Fruit fly (Drosophila melanogaster) whole organism, embryonic: ENCODE results near the gene CG3517.
A peak's percentile ranks its signal among the peaks of the same experiment; 100 is the strongest.

Experiments used
- Antp ChIP-seq: fragments of 200-800 bp; sonication (Bioruptor generic); optimal IDR thresholded peaks from 3 replicates; lab custom pipeline; 2016; ENCODE audit warnings: missing biosample characterization, missing genetic modification characterization
- Asciz ChIP-seq: fragments of 200-800 bp; sonication (Bioruptor generic); optimal IDR thresholded peaks from 2 replicates; lab custom pipeline; 2017; ENCODE audit warnings: missing biosample characterization, mild to moderate bottlenecking, missing genetic modification characterization, missing genetic modification reagents
- Awh ChIP-seq: fragments of 200-800 bp; sonication (Bioruptor generic); IDR thresholded peaks from 2 replicates; pipeline ENCODE4, ENCODE4 v1.3.6; 2022; ENCODE audit warnings: missing biosample characterization, missing genetic modification characterization
- Bteb2 ChIP-seq: fragments of 200-800 bp; sonication (Bioruptor generic); optimal IDR thresholded peaks from 2 replicates; lab custom pipeline; 2016; ENCODE audit warnings: missing biosample characterization, missing genetic modification characterization
- CG10147 ChIP-seq: fragments of 200-800 bp; sonication (Bioruptor generic); optimal IDR thresholded peaks from 2 replicates; lab custom pipeline; 2019; ENCODE audit warnings: missing biosample characterization, mild to moderate bottlenecking, missing genetic modification characterization, moderate library complexity
- CG10654 ChIP-seq: fragments of 200-800 bp; sonication (Bioruptor generic); optimal IDR thresholded peaks from 2 replicates; lab custom pipeline; 2016; ENCODE audit warnings: missing biosample characterization, missing genetic modification characterization
- CG11085 ChIP-seq: fragments of 200-800 bp; sonication (Bioruptor generic); IDR thresholded peaks from 2 replicates; pipeline ENCODE4 v1.3.6; 2022; ENCODE audit warnings: missing biosample characterization, missing genetic modification characterization
- CG11696 ChIP-seq: fragments of 200-800 bp; sonication (Bioruptor generic); IDR thresholded peaks from 2 replicates; pipeline ENCODE4 v1.3.6; 2022; ENCODE audit warnings: missing biosample characterization, missing genetic modification characterization
- CG12155 ChIP-seq: fragments of 200-800 bp; sonication (Bioruptor generic); optimal IDR thresholded peaks from 3 replicates; lab custom pipeline; 2016; ENCODE audit warnings: missing biosample characterization, missing genetic modification characterization
- CG12236 ChIP-seq: fragments of 200-800 bp; sonication (Bioruptor generic); optimal IDR thresholded peaks from 2 replicates; lab custom pipeline; 2016; ENCODE audit warnings: missing biosample characterization, missing genetic modification characterization
- CG1647 ChIP-seq: fragments of 200-800 bp; sonication (Bioruptor generic); optimal IDR thresholded peaks from 3 replicates; lab custom pipeline; 2016; ENCODE audit warnings: missing biosample characterization, missing genetic modification characterization
- CG2889 ChIP-seq: fragments of 200-800 bp; sonication (Bioruptor generic); IDR thresholded peaks from 3 replicates; pipeline ENCODE4 v1.3.6; 2022; ENCODE audit warnings: missing biosample characterization, missing genetic modification characterization
- CG30431 ChIP-seq: fragments of 200-800 bp; sonication (Bioruptor generic); optimal IDR thresholded peaks from 2 replicates; lab custom pipeline; 2017; ENCODE audit warnings: missing biosample characterization, missing genetic modification characterization
- CG31224 ChIP-seq: fragments of 200-800 bp; sonication (Bioruptor generic); IDR thresholded peaks from 2 replicates; pipeline ENCODE4 v1.3.6; 2022; ENCODE audit warnings: missing biosample characterization, missing genetic modification characterization
- CG31441 ChIP-seq: fragments of 200-800 bp; sonication (Bioruptor generic); IDR thresholded peaks from 2 replicates; pipeline ENCODE4 v1.3.6; 2022; ENCODE audit warnings: missing biosample characterization, missing genetic modification characterization
- CG33213 ChIP-seq: fragments of 200-800 bp; sonication (Bioruptor generic); optimal IDR thresholded peaks from 3 replicates; lab custom pipeline; 2016; ENCODE audit warnings: missing biosample characterization, missing genetic modification characterization
- CG34376 ChIP-seq: fragments of 200-800 bp; sonication (Bioruptor generic); optimal IDR thresholded peaks from 2 replicates; lab custom pipeline; 2018; ENCODE audit warnings: missing biosample characterization, mild to moderate bottlenecking, missing genetic modification characterization
- CG3847 ChIP-seq: fragments of 200-800 bp; sonication (Bioruptor generic); IDR thresholded peaks from 2 replicates; pipeline ENCODE4 v1.3.6; 2022; ENCODE audit warnings: missing biosample characterization, missing genetic modification characterization
- CG4617 ChIP-seq: fragments of 200-800 bp; sonication (Bioruptor generic); optimal IDR thresholded peaks from 3 replicates; lab custom pipeline; 2016; ENCODE audit warnings: missing biosample characterization, missing genetic modification characterization, borderline replicate concordance
- CG8281 ChIP-seq: fragments of 200-800 bp; sonication (Bioruptor generic); optimal IDR thresholded peaks from 2 replicates; lab custom pipeline; 2018; ENCODE audit warnings: missing biosample characterization, mild to moderate bottlenecking, missing genetic modification characterization, moderate library complexity
- CG8388 ChIP-seq: fragments of 200-800 bp; sonication (Bioruptor generic); optimal IDR thresholded peaks from 2 replicates; lab custom pipeline; 2019; ENCODE audit warnings: missing biosample characterization, mild to moderate bottlenecking, missing genetic modification characterization, moderate library complexity
- Dip3 ChIP-seq: fragments of 200-800 bp; sonication (Bioruptor generic); optimal IDR thresholded peaks from 3 replicates; lab custom pipeline; 2016; ENCODE audit warnings: missing biosample characterization, missing genetic modification characterization
- Ets65A ChIP-seq: fragments of 200-800 bp; sonication (Bioruptor generic); peaks from one replicate; lab custom pipeline; 2016; ENCODE audit warnings: missing biosample characterization, missing genetic modification characterization
- HLH4C ChIP-seq: fragments of 200-800 bp; sonication (Bioruptor generic); IDR thresholded peaks from 3 replicates; pipeline ENCODE4 v1.3.6; 2022; ENCODE audit warnings: missing biosample characterization, missing genetic modification characterization; ENCODE audit not compliant: partially characterized antibody
- HmgD ChIP-seq: fragments of 200-800 bp; sonication (Bioruptor generic); optimal IDR thresholded peaks from 3 replicates; lab custom pipeline; 2016; ENCODE audit warnings: missing biosample characterization, missing genetic modification characterization
- Jarid2 ChIP-seq: fragments of 200-800 bp; sonication (Bioruptor generic); optimal IDR thresholded peaks from 3 replicates; lab custom pipeline; 2017; ENCODE audit warnings: mild to moderate bottlenecking, missing biosample characterization, missing genetic modification reagents, missing genetic modification characterization
- Kr ChIP-seq: fragments of 200-800 bp; sonication (Bioruptor generic); optimal IDR thresholded peaks from 2 replicates; lab custom pipeline; 2017; ENCODE audit warnings: missing biosample characterization, mild to moderate bottlenecking, missing genetic modification characterization
- Max ChIP-seq: fragments of 200-800 bp; sonication (Bioruptor generic); optimal IDR thresholded peaks from 2 replicates; lab custom pipeline; 2016; ENCODE audit warnings: missing biosample characterization, mild to moderate bottlenecking, missing genetic modification characterization
- Myb ChIP-seq: fragments of 200-800 bp; sonication (Bioruptor generic); optimal IDR thresholded peaks from 2 replicates; lab custom pipeline; 2016; ENCODE audit warnings: missing biosample characterization, missing genetic modification characterization
- Nf-YB ChIP-seq: fragments of 200-800 bp; sonication (Bioruptor generic); optimal IDR thresholded peaks from 3 replicates; lab custom pipeline; 2019; ENCODE audit warnings: missing biosample characterization, mild to moderate bottlenecking, missing genetic modification characterization, moderate library complexity
- Pdp1 ChIP-seq, 2 experiments: fragments of 200-800 bp; sonication (Bioruptor generic); optimal IDR thresholded peaks; 3 replicates each; lab custom pipeline; 2016; ENCODE audit warnings: missing biosample characterization in 2 of 2, missing genetic modification characterization in 2 of 2, mild to moderate bottlenecking in 1 of 2, moderate library complexity in 1 of 2
- Sin3A ChIP-seq: fragments of >200 bp; optimal IDR thresholded peaks from 2 replicates; lab custom pipeline; 2018
- Sox100B ChIP-seq: fragments of 200-800 bp; sonication (Bioruptor generic); optimal IDR thresholded peaks from 3 replicates; lab custom pipeline; 2018; ENCODE audit warnings: missing biosample characterization, mild to moderate bottlenecking, missing genetic modification characterization
- Stat92E ChIP-seq, 3 experiments: fragments of >200 bp in 2 of 3; fragments of 200-800 bp in 1 of 3; sonication (Bioruptor generic) in 1 of 3; optimal IDR thresholded peaks; 2 replicates each; lab custom pipeline; 2017 to 2019; ENCODE audit warnings: missing biosample characterization in 3 of 3, missing genetic modification characterization in 3 of 3, mild to moderate bottlenecking in 1 of 3, moderate library complexity in 1 of 3
- Vsx1 ChIP-seq: fragments of 200-800 bp; sonication (Bioruptor generic); optimal IDR thresholded peaks from 2 replicates; lab custom pipeline; 2017; ENCODE audit warnings: missing biosample characterization, mild to moderate bottlenecking, missing genetic modification characterization, missing genetic modification reagents
- aop ChIP-seq: fragments of 200-800 bp; sonication (Bioruptor generic); IDR thresholded peaks from 2 replicates; pipeline ENCODE4 v1.3.6; 2022; ENCODE audit warnings: missing biosample characterization, missing genetic modification characterization
- ara ChIP-seq: fragments of 200-800 bp; sonication (Bioruptor generic); IDR thresholded peaks from 2 replicates; pipeline ENCODE4 v1.3.6; 2022; ENCODE audit warnings: missing biosample characterization, missing genetic modification characterization
- bcd ChIP-seq: fragments of 200-800 bp; sonication (Bioruptor generic); optimal IDR thresholded peaks from 2 replicates; lab custom pipeline; 2017; ENCODE audit warnings: missing biosample characterization, mild to moderate bottlenecking, missing genetic modification characterization
- br ChIP-seq: fragments of >200 bp; optimal IDR thresholded peaks from 2 replicates; lab custom pipeline; 2017
- fd102C ChIP-seq: fragments of 200-800 bp; sonication (Bioruptor generic); optimal IDR thresholded peaks from 2 replicates; lab custom pipeline; 2018; ENCODE audit warnings: missing biosample characterization, mild to moderate bottlenecking, missing genetic modification characterization, moderate library complexity
- ftz-f1 ChIP-seq: fragments of 200-800 bp; sonication (Bioruptor generic); optimal IDR thresholded peaks from 2 replicates; lab custom pipeline; 2016; ENCODE audit warnings: missing biosample characterization, missing genetic modification characterization
- gfzf ChIP-seq: fragments of 200-800 bp; sonication (Bioruptor generic); optimal IDR thresholded peaks from 2 replicates; lab custom pipeline; 2016; ENCODE audit warnings: missing biosample characterization, mild to moderate bottlenecking, missing genetic modification characterization, moderate library complexity
- hkb ChIP-seq, 2 experiments: fragments of 200-800 bp in 1 of 2; fragments of >200 bp in 1 of 2; sonication (Bioruptor generic) in 1 of 2; IDR thresholded peaks in 1 of 2; optimal IDR thresholded peaks in 1 of 2; 2 replicates each; pipeline versions ENCODE4 v1.3.6 to Lab custom; 2017 to 2022; ENCODE audit warnings: missing biosample characterization in 1 of 2, missing genetic modification characterization in 1 of 2
- luna ChIP-seq: fragments of 200-800 bp; sonication (Bioruptor generic); optimal IDR thresholded peaks from 2 replicates; lab custom pipeline; 2016; ENCODE audit warnings: missing biosample characterization, missing genetic modification characterization
- onecut ChIP-seq: fragments of 200-800 bp; sonication (Bioruptor generic); IDR thresholded peaks from 2 replicates; pipeline ENCODE4 v1.3.6; 2022; ENCODE audit warnings: missing biosample characterization, missing genetic modification characterization
- pfk ChIP-seq: fragments of 200-800 bp; sonication (Bioruptor generic); optimal IDR thresholded peaks from 2 replicates; lab custom pipeline; 2018; ENCODE audit warnings: missing biosample characterization, mild to moderate bottlenecking, missing genetic modification characterization, moderate library complexity
- run ChIP-seq: fragments of 200-800 bp; sonication (Bioruptor generic); optimal IDR thresholded peaks from 3 replicates; lab custom pipeline; 2018; ENCODE audit warnings: missing biosample characterization, mild to moderate bottlenecking, missing genetic modification characterization
- sqz ChIP-seq: fragments of 200-800 bp; sonication (Bioruptor generic); optimal IDR thresholded peaks from 3 replicates; lab custom pipeline; 2018; ENCODE audit warnings: missing biosample characterization, mild to moderate bottlenecking, missing genetic modification characterization
- stwl ChIP-seq: fragments of 200-800 bp; sonication (Bioruptor generic); optimal IDR thresholded peaks from 3 replicates; lab custom pipeline; 2018; ENCODE audit warnings: missing biosample characterization, mild to moderate bottlenecking, missing genetic modification characterization, moderate library complexity
- tio ChIP-seq: fragments of 200-800 bp; sonication (Bioruptor generic); optimal IDR thresholded peaks from 2 replicates; lab custom pipeline; 2017; ENCODE audit warnings: missing biosample characterization, missing genetic modification characterization, inconsistent platforms
- zfh2 ChIP-seq: fragments of 200-800 bp; sonication (Bioruptor generic); optimal IDR thresholded peaks from 2 replicates; lab custom pipeline; 2016; ENCODE audit warnings: missing biosample characterization, missing genetic modification characterization

Gene CG3517

DNA sequence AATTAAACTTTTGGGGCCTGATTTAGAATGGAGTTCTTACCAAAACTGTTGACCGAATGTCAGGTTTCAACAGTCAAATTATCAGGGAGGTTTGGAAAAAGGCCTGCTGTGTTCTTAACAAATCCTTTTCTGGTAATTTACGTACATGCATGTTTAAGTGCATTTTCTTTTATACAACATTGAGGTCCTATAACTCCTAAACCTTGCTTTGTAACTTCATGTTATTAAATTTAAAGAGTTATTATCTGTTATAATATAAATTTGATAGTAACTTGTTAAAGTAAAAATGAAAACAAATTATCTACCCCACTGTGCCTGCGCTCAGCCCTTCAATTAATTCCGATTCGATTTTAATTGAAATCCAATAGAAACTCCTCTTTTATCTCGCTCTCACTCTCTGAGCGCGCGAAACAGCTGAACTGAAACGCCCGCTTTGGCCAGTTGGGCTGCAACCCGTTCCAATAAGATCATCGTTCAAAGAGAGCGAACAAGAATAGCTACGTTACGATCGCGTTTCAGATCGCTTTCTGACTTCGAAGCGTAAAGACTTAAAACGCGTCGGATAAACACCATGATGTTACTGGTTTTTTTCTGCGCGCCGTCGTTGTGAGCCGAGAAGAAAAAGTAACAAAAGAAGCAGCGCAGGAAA, 38.1 kb upstream of the CG3517 start, which contains the start of gene Scsalpha2 (continued):
- no peak for TF ChIP-seq CG30431 (GFP tag; lab: Kevin White, UChicago)
- TF ChIP-seq onecut, result peak; percentile 61
- TF ChIP-seq CG3847 (GFP tag; lab: Robert Waterston, UW), result no peak
- TF ChIP-seq CG8281 (tag; lab: Kevin White, UChicago), result no peak
- TF ChIP-seq Max (GFP tag; lab: Kevin White, UChicago), result no peak
- TF ChIP-seq CG12236 (GFP tag; lab: Kevin White, UChicago), result no peak
- TF ChIP-seq zfh2 (GFP tag; lab: Kevin White, UChicago), result no peak
- peak; percentile 16 for TF ChIP-seq Asciz (GFP tag; lab: Kevin White, UChicago)
- no peak for TF ChIP-seq CG11085 (GFP tag; lab: Robert Waterston, UW)
- TF ChIP-seq HLH4C (GFP tag; lab: Robert Waterston, UW), result no peak
- no peak for TF ChIP-seq fd102C (GFP tag; lab: Kevin White, UChicago)
- TF ChIP-seq ara (GFP tag; lab: Robert Waterston, UW), result no peak
- TF ChIP-seq stwl (tag; lab: Kevin White, UChicago), result peak; percentile 46
- no peak for TF ChIP-seq CG1647 (GFP tag; lab: Kevin White, UChicago)
- TF ChIP-seq CG31224 (GFP tag; lab: Robert Waterston, UW), result peak; percentile 44; the same call in 1 of the 2 replicates
- no peak for TF ChIP-seq run (tag; lab: Kevin White, UChicago)
- TF ChIP-seq CG12155 (GFP tag; lab: Kevin White, UChicago), result no peak
- no peak for TF ChIP-seq CG31441 (GFP tag; lab: Robert Waterston, UW)
- no peak for TF ChIP-seq CG34376 (GFP tag; lab: Kevin White, UChicago)
- peak; percentile 98 for TF ChIP-seq pfk (GFP tag; lab: Kevin White, UChicago)
- no peak for TF ChIP-seq Sin3A (lab: Kevin White, UChicago)
- TF ChIP-seq luna (GFP tag; lab: Kevin White, UChicago), result no peak
- TF ChIP-seq CG8388 (GFP tag; lab: Kevin White, UChicago), result peak; percentile 67
- no peak for TF ChIP-seq CG33213 (GFP tag; lab: Kevin White, UChicago)
- no peak for TF ChIP-seq Awh (GFP tag; lab: Robert Waterston, UW)
- TF ChIP-seq Myb (GFP tag; lab: Kevin White, UChicago), result no peak
- no peak for TF ChIP-seq Antp (GFP tag; lab: Kevin White, UChicago)
- no peak for TF ChIP-seq Ets65A (GFP tag; lab: Kevin White, UChicago)
- TF ChIP-seq CG10147 (GFP tag; lab: Kevin White, UChicago), result no peak
- TF ChIP-seq gfzf (GFP tag; lab: Kevin White, UChicago), result no peak
- no peak for TF ChIP-seq Vsx1 (GFP tag; lab: Kevin White, UChicago)
- peak; percentile 53 for TF ChIP-seq Kr (GFP tag; lab: Kevin White, UChicago)
- TF ChIP-seq HmgD (GFP tag; lab: Kevin White, UChicago), result no peak
- TF ChIP-seq Pdp1 (GFP tag; optimal IDR thresholded peaks at IDR 0.05; lab: Kevin White, UChicago), result peak in 1 of 2 experiments; percentile 34
- no peak for TF ChIP-seq hkb (optimal IDR thresholded peaks at IDR 0.05; lab: Kevin White, UChicago)
- peak; percentile 24; the same call in 1 of the 2 replicates for TF ChIP-seq hkb (GFP tag; IDR thresholded peaks at IDR 0.05; lab: Robert Waterston, UW)
- no peak for TF ChIP-seq Sox100B (GFP tag; lab: Kevin White, UChicago)
- no peak for TF ChIP-seq Dip3 (GFP tag; lab: Kevin White, UChicago)
- no peak for TF ChIP-seq ftz-f1 (GFP tag; lab: Kevin White, UChicago)
- no peak for TF ChIP-seq Bteb2 (GFP tag; lab: Kevin White, UChicago)
- no peak for TF ChIP-seq CG2889 (GFP tag; lab: Robert Waterston, UW)
- TF ChIP-seq Stat92E (GFP tag; optimal IDR thresholded peaks at IDR 0.05; lab: Kevin White, UChicago), result peak in 1 of 3 experiments; percentile 18
- TF ChIP-seq CG11696 (GFP tag; lab: Robert Waterston, UW), result no peak
- TF ChIP-seq Jarid2 (GFP tag; lab: Kevin White, UChicago), result peak; percentile 87
- peak; percentile 63 for TF ChIP-seq sqz (GFP tag; lab: Kevin White, UChicago)
- no peak for TF ChIP-seq aop
- no peak for TF ChIP-seq CG4617 (GFP tag; lab: Kevin White, UChicago)
- peak; percentile 45 for TF ChIP-seq Nf-YB (GFP tag; lab: Kevin White, UChicago)
- no peak for TF ChIP-seq CG10654 (GFP tag; lab: Kevin White, UChicago)
- no peak for TF ChIP-seq tio
- no peak for TF ChIP-seq br
- no peak for TF ChIP-seq bcd
